Fruit fly (Drosophila melanogaster): ENCODE measurements around the gene AOX2.
A peak's percentile ranks its signal among the peaks of the same experiment; 100 is the strongest.

AOX2 gene

DNA sequence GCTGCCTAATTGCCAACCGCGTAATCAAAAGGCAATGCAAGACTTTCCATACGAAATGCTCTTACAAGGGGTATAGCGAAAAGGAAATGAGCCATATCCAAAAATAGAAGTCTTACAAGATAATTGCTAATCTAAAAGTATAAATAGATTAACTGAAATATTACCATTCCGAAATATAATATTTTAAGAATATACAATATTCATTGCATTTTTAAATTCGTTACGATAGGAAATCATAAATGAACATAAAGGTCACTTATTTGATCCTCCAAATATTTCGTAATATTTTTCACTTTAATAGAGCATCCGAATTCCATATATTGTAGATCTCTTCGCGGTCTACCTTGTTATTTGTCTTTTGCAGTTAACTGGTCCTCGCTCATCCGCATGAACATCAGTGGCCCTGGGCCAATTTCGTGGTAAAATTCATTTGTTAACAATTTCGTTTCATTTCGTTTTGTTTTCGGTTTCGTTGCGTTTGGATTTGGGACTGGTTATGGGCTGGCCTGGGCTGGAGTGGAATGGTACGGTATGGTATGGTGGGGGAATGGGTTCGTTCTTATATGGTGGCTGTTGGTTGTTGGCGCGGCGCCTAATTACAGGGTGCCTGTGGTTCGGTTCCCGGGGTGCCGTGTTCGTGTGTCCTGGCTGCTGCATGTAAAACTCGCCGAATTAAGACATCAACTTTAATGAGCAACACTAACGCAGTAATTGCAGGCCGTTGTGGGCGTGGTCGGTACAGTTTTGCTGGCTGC lies 46.5 kb upstream of the AOX2 start (continued):
- no peak for TF ChIP-seq CG11762 (GFP tag; optimal IDR thresholded peaks at IDR 0.05; ENCODE audit: insufficient read depth)
- no peak for TF ChIP-seq spab (GFP tag; optimal IDR thresholded peaks at IDR 0.05)
- peak; percentile 29 for TF ChIP-seq Hr39 (GFP tag; optimal IDR thresholded peaks at IDR 0.05)
- peak; percentile 57 for TF ChIP-seq dsx (GFP tag; optimal IDR thresholded peaks at IDR 0.05; ENCODE audit: poor library complexity, severe bottlenecking)
- TF ChIP-seq Ets21C (GFP tag; optimal IDR thresholded peaks at IDR 0.05) = no peak
- TF ChIP-seq Hr38 (GFP tag; optimal IDR thresholded peaks at IDR 0.05) = no peak
- no peak for TF ChIP-seq CG10669 (GFP tag; optimal IDR thresholded peaks at IDR 0.05)
- no peak for TF ChIP-seq CG32006 (GFP tag; optimal IDR thresholded peaks at IDR 0.05)
- TF ChIP-seq Sox102F (GFP tag; optimal IDR thresholded peaks at IDR 0.05) = peak; percentile 26
- TF ChIP-seq CG11902 (GFP tag; optimal IDR thresholded peaks at IDR 0.05) = peak; percentile 1
- peak; percentile 82 for TF ChIP-seq esn (GFP tag; optimal IDR thresholded peaks at IDR 0.05)

DNA sequence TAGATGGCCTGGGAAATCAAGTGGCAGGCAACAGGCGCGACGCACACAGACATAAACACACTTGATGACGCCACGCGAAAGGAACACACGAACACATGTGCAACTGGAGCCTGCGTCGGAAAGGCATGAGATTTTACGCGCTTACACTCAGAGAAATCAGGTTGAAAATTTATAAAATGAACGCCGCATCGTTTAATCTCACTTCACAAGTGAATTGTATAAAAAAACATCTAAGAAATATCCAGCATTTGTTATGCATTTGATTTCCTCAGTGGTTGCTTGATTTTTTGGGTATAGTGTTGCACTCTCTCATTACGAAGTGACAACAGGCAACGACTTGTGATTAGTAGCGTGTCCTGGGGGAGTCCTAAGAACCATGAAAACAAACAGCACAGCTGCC lies 45.3 kb upstream of the AOX2 start:
- peak; percentile 1 for TF ChIP-seq CG31627 (GFP tag; optimal IDR thresholded peaks at IDR 0.05)
- peak; percentile 36 for TF ChIP-seq svp (GFP tag)
- no peak for TF ChIP-seq CG10631 (GFP tag; optimal IDR thresholded peaks at IDR 0.05)

DNA sequence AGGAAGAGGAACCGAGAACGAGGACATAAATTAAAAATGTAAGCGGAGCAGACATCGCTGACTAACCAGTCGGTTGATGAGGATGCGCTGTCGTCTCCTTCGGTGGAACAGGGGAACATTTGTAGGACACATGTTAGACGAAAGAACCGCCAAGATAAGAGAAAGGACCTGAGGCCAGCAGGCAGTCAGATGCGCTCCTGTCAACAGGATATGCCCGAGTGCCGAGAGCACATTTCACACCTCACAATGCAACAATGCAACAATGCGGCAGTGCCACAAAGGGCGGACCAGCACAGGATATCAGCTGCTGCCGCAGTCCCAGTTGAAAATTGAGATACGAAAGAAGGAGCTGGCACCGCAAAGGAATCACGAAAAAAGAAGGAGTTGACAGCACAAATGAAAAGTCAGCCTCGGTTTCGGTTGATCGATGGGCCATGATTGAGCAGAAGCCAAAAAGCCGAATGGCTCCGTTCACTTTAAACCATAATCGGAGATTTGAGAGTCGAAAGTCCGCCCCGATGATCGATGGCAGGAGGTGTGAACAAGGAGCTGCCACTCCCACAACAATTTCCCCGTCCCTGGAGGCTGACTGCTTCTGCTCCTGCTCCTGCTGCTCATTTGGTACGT lies 42.4 kb upstream of the AOX2 start:
- TF ChIP-seq CG11902 (GFP tag; optimal IDR thresholded peaks at IDR 0.05) (no peak), pdm3 (GFP tag; optimal IDR thresholded peaks at IDR 0.05) (no peak), fkh (GFP tag; optimal IDR thresholded peaks at IDR 0.05) (no peak), CG11294 (GFP tag; IDR thresholded peaks at IDR 0.05) (no peak), CG15336 (GFP tag; IDR thresholded peaks at IDR 0.05) (no peak), CG6792 (GFP tag; optimal IDR thresholded peaks at IDR 0.05) (no peak)

DNA sequence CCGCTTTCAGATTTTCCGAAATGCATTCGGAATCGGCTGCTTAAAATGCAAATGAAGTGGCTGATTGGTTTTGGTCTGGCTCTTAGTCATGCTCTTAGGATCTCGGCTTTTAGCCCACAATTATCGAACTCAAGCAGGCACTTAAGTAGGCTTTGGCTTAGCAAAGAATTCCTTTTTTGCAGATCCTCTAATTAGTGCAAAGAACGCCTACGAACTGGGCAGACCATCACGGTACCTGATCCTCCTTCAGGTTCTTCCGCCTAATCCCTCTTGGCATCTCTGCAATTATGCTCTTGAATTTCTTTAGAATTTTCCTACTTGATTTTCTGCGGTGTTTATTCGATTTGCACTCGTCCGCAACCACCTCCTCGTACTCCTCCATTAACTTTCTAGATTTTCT lies 41.2 kb upstream of the AOX2 start:
- no peak for TF ChIP-seq CG31627 (GFP tag; optimal IDR thresholded peaks at IDR 0.05)
- no peak for TF ChIP-seq svp (GFP tag)
- TF ChIP-seq CG32006 (GFP tag; optimal IDR thresholded peaks at IDR 0.05) = no peak
- no peak for TF ChIP-seq CG9139 (GFP tag; optimal IDR thresholded peaks at IDR 0.05)
- no peak for TF ChIP-seq vri (GFP tag; optimal IDR thresholded peaks at IDR 0.05)
- no peak for TF ChIP-seq eg (GFP tag; IDR thresholded peaks at IDR 0.05)
- no peak for TF ChIP-seq CG1621 (tag; optimal IDR thresholded peaks at IDR 0.05)
- TF ChIP-seq salr (GFP tag; optimal IDR thresholded peaks at IDR 0.05) = no peak
- no peak for TF ChIP-seq CG11762 (GFP tag; optimal IDR thresholded peaks at IDR 0.05; ENCODE audit: insufficient read depth)
- no peak for TF ChIP-seq CG16779 (tag; optimal IDR thresholded peaks at IDR 0.05)

DNA sequence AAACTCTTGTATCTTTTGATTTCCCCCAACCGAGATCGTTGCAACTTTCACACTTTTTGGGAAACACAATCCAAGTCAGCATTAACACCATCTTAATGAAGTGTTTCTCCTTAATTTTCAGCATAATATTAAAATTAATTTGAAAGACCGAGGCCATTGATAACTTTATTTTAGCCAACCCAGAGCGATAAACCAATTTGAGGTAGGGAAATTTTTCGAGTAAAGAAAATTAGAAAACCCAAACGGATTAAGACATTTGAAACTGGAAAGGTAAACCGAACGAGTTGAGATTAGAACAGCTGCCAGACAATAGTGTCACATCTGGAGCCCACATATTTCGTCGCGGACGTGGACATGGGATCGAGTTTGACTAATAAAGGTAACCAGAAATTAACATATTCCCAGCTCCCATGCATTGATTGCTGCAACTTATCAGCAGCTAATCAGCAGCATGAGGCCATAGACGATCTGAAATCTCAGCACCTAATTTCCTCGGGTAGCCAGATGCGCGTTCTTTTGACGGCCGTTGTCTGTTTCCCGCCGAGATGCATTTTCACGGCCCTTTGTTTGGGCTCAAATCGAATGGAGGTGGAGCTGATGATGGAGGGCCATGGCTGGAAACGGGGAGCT lies 40.4 kb upstream of the AOX2 start:
- TF ChIP-seq CG11902 (GFP tag; optimal IDR thresholded peaks at IDR 0.05) = no peak
- no peak for TF ChIP-seq CG8119 (GFP tag; IDR thresholded peaks at IDR 0.05)
- TF ChIP-seq CG9139 (GFP tag; optimal IDR thresholded peaks at IDR 0.05) = no peak
- no peak for TF ChIP-seq vri (GFP tag; optimal IDR thresholded peaks at IDR 0.05)
- TF ChIP-seq OdsH (GFP tag; optimal IDR thresholded peaks at IDR 0.05) = no peak
- no peak for TF ChIP-seq Ets96B (tag; optimal IDR thresholded peaks at IDR 0.05)
- TF ChIP-seq acj6 (GFP tag; optimal IDR thresholded peaks at IDR 0.05) = no peak
- no peak for TF ChIP-seq CG8319 (GFP tag; optimal IDR thresholded peaks at IDR 0.05)
- TF ChIP-seq Sox15 (GFP tag; optimal IDR thresholded peaks at IDR 0.05) = no peak
- TF ChIP-seq CG6854 (GFP tag; optimal IDR thresholded peaks at IDR 0.05) = no peak
- no peak for TF ChIP-seq fd85E (GFP tag; optimal IDR thresholded peaks at IDR 0.05)
- TF ChIP-seq CG10669 (GFP tag; optimal IDR thresholded peaks at IDR 0.05) = no peak
- TF ChIP-seq topi (GFP tag; optimal IDR thresholded peaks at IDR 0.05) = no peak
- no peak for TF ChIP-seq CG16779 (tag; optimal IDR thresholded peaks at IDR 0.05)
- TF ChIP-seq CG11294 (GFP tag; IDR thresholded peaks at IDR 0.05) = no peak
- no peak for TF ChIP-seq CG3032 (tag; optimal IDR thresholded peaks at IDR 0.05)
- no peak for TF ChIP-seq CG7368 (GFP tag; optimal IDR thresholded peaks at IDR 0.05)
- TF ChIP-seq net (GFP tag; optimal IDR thresholded peaks at IDR 0.05) = no peak
- no peak for TF ChIP-seq Lpt (GFP tag; optimal IDR thresholded peaks at IDR 0.05)

Data from whole organism, prepupa.